Worm (Caenorhabditis elegans) whole organism, midembryonic: Measurements from ENCODE around the gene F21C10.11.

ENCODE experiments used
- T22C8.4 ChIP-seq: fragments of 200-800 bp; sonication (Bioruptor generic); IDR thresholded peaks from 2 replicates; pipeline ENCODE4 v1.3.6; 2022; ENCODE audit warnings: missing genetic modification characterization, missing compliant biosample characterization
- cog-1 ChIP-seq: sonication (generic microtip); optimal IDR thresholded peaks from 2 replicates; lab custom pipeline; 2016; ENCODE audit warnings: missing genetic modification characterization, missing compliant biosample characterization
- flt-1 ChIP-seq: fragments of 200-800 bp; sonication (Bioruptor generic); IDR thresholded peaks from 2 replicates; pipeline ENCODE4 v1.3.6; 2022; ENCODE audit warnings: missing genetic modification characterization, missing compliant biosample characterization
- klf-2 ChIP-seq: fragments of 200-800 bp; sonication (Bioruptor generic); conservative IDR thresholded peaks from 2 replicates; pipeline ENCODE4 v1.3.6; 2022; ENCODE audit warnings: missing genetic modification reagents, missing genetic modification characterization, missing compliant biosample characterization
- med-1 ChIP-seq: sonication (generic microtip); optimal IDR thresholded peaks from 2 replicates; lab custom pipeline; 2017; ENCODE audit warnings: missing genetic modification characterization, mild to moderate bottlenecking, missing compliant biosample characterization, antibody characterized with exemption, missing genetic modification reagents; ENCODE audit not compliant: insufficient read depth
- ref-1 ChIP-seq: fragments of 200-800 bp; sonication (Bioruptor generic); conservative IDR thresholded peaks from 2 replicates; pipeline ENCODE4 v1.3.6; 2022; ENCODE audit warnings: missing genetic modification reagents, missing genetic modification characterization, missing compliant biosample characterization
- tab-1 ChIP-seq: fragments of 200-800 bp; sonication (Bioruptor generic); IDR thresholded peaks from 2 replicates; pipeline ENCODE4 v1.3.6; 2022; ENCODE audit warnings: missing genetic modification characterization, missing compliant biosample characterization
- ztf-23 ChIP-seq: fragments of 200-800 bp; sonication (Bioruptor generic); IDR thresholded peaks from 2 replicates; pipeline ENCODE4 v1.3.6; 2022; ENCODE audit warnings: missing genetic modification reagents, missing genetic modification characterization, missing compliant biosample characterization
- ztf-29 ChIP-seq: fragments of 200-800 bp; sonication (Bioruptor generic); IDR thresholded peaks from 2 replicates; pipeline ENCODE4 v1.3.6; 2022; ENCODE audit warnings: missing genetic modification reagents, missing genetic modification characterization, missing compliant biosample characterization

F21C10.11 gene

DNA sequence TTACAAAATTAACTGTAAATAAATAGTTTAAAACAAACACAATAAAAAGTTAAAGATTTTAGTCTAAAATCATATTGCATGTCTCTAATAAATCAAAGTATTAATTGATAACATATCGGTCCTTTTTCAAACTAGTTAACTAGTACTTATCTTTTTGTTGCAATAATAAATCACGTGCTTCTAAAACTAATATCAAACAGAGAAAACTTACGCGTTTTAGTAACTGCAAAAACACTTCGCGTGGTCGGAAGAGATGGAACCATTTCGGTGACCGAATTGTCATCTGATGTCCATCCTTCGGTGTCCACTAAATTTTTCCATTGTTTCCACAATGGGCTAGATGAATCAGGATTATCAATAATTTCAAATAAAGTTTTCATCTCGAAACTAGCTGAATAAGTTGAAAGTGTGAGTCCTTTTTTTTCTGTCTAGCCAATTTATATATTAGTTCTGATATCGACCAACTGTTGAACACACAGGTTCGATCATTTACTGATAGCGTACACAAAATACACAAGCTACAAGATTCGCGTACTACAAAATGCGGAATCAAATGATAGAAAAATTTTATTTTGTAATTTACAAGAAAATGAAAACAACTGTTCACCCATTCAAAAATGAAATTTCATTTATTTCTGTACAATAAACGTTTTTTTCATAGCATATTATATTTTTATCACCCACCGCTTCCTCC lies 24.9 kb upstream of the F21C10.11 start, which contains the start of gene F21C10.9:
Gene F21C10.9, minus strand, starts transcription at position 417 of the 694 bp plus-strand sequence.
- TF ChIP-seq cog-1 (tag; lab: Kevin White, UChicago) (no peak), T22C8.4 (GFP tag; lab: Robert Waterston, UW) (no peak), med-1 (GFP tag; lab: Kevin White, UChicago) (no peak), flt-1 (GFP tag; lab: Robert Waterston, UW) (no peak), tab-1 (GFP tag; lab: Robert Waterston, UW) (no peak), ztf-29 (GFP tag; lab: Robert Waterston, UW) (no peak), ztf-23 (GFP tag; lab: Robert Waterston, UW) (no peak), klf-2 (GFP tag; lab: Robert Waterston, UW) (no peak)

DNA sequence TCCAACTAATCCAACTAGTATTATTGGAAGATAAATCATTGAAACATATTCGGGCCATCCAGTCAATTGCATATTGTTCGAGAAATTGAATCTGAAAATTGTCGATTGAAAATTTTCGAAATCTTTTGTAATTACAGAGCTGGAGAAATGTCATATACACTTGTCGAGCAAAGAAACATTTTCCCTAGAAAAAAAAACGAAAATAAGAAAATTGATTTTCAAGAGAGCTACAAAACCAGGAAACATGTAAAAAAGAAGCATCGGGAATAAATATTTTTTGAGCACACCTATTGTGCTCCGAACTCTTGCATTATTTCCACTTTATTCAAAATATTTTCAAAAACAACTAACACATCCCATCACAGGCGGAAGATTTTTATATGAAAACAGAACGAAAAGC lies 22.2 kb upstream of the F21C10.11 start, which contains the start of gene frpr-6:
Gene frpr-6, minus strand, starts transcription at position 101 of the 400 bp plus-strand sequence.
- no peak for TF ChIP-seq klf-2 (GFP tag; lab: Robert Waterston, UW)
- no peak for TF ChIP-seq T22C8.4 (GFP tag; lab: Robert Waterston, UW)
- TF ChIP-seq flt-1 (GFP tag; lab: Robert Waterston, UW): no peak
- TF ChIP-seq ztf-29 (GFP tag; lab: Robert Waterston, UW): no peak
- TF ChIP-seq ref-1 (GFP tag; lab: Robert Waterston, UW): no peak
- TF ChIP-seq cog-1 (tag; lab: Kevin White, UChicago): no peak
- no peak for TF ChIP-seq tab-1 (GFP tag; lab: Robert Waterston, UW)
- TF ChIP-seq ztf-23 (GFP tag; lab: Robert Waterston, UW): no peak
- no peak for TF ChIP-seq med-1 (GFP tag; lab: Kevin White, UChicago)

DNA sequence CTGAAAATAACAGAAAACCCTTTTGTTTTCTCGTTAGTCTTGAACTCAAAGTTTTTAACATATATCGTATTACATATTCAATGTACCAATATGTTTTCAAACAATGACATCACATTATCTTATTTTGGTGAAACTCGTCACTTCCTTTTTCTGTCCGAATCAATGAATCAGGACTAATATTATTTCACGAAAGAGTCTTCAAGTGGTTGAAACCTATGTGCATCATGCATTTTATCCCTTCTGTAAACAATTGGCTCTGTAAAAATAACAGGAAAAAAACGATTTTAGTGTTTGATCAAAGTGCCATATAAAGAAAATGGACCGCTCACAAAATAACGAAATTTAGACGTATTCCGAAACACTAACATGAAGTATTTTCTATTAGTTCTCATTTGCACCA lies 15.1 kb upstream of the F21C10.11 start, which contains the start of gene F21C10.18:
Gene F21C10.18, plus strand, starts transcription at position 301 of the 400 bp plus-strand sequence.
- TF ChIP-seq klf-2 (GFP tag; lab: Robert Waterston, UW) (no peak), ztf-29 (GFP tag; lab: Robert Waterston, UW) (no peak), med-1 (GFP tag; lab: Kevin White, UChicago) (no peak), T22C8.4 (GFP tag; lab: Robert Waterston, UW) (no peak), ztf-23 (GFP tag; lab: Robert Waterston, UW) (no peak), flt-1 (GFP tag; lab: Robert Waterston, UW) (no peak), ref-1 (GFP tag; lab: Robert Waterston, UW) (no peak), cog-1 (tag; lab: Kevin White, UChicago) (no peak)

DNA sequence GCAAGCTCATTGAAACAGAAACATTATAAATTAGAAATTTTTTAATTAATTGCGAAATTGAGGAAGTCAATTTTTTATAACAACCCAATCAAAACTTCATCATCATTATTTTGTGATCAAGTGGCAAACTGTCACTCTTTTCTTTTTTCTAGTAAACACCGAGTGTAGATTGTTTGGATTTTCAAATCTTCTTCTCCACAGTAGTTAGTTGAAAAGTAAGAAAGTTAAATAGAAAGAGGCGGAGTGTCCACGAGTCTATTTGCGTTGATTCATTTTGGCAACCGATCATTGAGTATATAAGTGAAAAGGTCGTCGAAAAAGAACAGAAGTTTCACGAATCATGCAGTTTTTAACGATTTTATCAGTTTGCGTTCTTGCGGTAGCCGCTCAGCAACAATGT lies 14.0 kb upstream of the F21C10.11 start, which contains the start of gene pqn-31:
Gene pqn-31, plus strand, starts transcription at position 301 of the 400 bp plus-strand sequence.
- TF ChIP-seq T22C8.4 (GFP tag; lab: Robert Waterston, UW): no peak
- no peak for TF ChIP-seq med-1 (GFP tag; lab: Kevin White, UChicago)
- no peak for TF ChIP-seq klf-2 (GFP tag; lab: Robert Waterston, UW)
- no peak for TF ChIP-seq flt-1 (GFP tag; lab: Robert Waterston, UW)
- TF ChIP-seq tab-1 (GFP tag; lab: Robert Waterston, UW): no peak
- TF ChIP-seq ztf-23 (GFP tag; lab: Robert Waterston, UW): no peak

DNA sequence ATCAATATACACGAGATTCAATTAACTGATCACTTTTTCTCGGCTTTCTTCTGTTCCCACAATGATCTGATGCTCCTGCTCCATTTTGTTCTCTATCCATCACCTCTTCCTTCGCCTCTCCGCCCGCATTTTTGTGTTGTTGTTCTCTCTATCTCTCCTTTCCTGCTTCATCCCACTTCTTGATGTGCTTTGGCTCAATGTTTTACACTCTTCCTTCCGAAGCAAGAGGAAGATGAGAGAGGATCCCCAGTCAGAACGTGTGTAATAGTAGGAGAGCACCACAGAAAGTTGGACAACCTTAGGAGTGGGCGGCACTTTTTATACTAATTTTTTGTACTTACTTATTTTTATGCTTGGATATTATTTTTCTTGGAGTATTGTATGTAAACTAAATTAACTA lies 11.3 kb upstream of the F21C10.11 start:
- TF ChIP-seq tab-1 (GFP tag; lab: Robert Waterston, UW): no peak
- TF ChIP-seq flt-1 (GFP tag; lab: Robert Waterston, UW): no peak
- TF ChIP-seq T22C8.4 (GFP tag; lab: Robert Waterston, UW): no peak
- TF ChIP-seq ztf-23 (GFP tag; lab: Robert Waterston, UW): no peak
- no peak for TF ChIP-seq cog-1 (tag; lab: Kevin White, UChicago)

DNA sequence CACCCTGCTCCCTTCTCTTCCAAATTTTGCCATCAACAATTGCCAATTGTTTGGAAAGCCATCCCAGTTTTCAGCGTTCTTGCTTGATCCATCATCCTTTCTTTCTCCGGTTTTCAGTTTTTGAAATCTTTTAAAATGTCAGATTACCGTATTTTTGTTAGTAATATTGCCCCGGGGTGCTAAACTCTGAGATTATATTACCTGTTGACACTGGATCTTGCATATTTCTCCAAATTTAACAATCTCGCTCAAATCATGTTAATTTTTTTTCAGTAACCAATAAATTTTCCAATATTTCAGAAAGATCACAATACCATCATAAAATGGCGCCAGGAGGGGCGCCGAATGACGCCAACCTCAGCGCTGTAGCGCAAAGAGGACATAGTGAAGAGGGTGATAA lies 10.8 kb upstream of the F21C10.11 start, which contains the start of gene F21C10.7:
Gene F21C10.7, plus strand, starts transcription at position 301 of the 400 bp plus-strand sequence.
- no peak for TF ChIP-seq cog-1 (tag; lab: Kevin White, UChicago)
- no peak for TF ChIP-seq ref-1 (GFP tag; lab: Robert Waterston, UW)
- no peak for TF ChIP-seq ztf-29 (GFP tag; lab: Robert Waterston, UW)
- TF ChIP-seq tab-1 (GFP tag; lab: Robert Waterston, UW): no peak
- TF ChIP-seq klf-2 (GFP tag; lab: Robert Waterston, UW): no peak
- TF ChIP-seq T22C8.4 (GFP tag; lab: Robert Waterston, UW): no peak
- TF ChIP-seq med-1 (GFP tag; lab: Kevin White, UChicago): no peak
- no peak for TF ChIP-seq ztf-23 (GFP tag; lab: Robert Waterston, UW)

DNA sequence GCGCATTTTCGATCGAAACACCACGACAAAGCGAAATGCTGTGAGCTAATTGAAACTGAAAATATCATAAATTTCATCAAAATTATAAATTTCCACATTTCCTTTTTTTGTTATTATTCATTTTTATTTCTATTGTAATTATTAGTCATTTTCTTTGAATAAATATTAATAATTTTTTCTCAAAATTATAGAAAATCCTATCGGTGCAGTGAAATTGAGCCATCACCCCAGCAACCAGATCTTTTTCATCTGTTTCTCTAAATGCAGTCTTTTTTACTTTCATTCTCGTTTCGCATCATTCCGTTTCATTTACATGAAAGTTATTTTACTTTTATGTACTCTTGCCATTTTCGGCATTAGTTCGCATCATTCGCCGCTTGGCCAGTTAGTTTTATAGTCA lies 1.3 kb upstream of the F21C10.11 start, which contains the start of gene F21C10.13:
Gene F21C10.13, plus strand, starts transcription at position 301 of the 400 bp plus-strand sequence.
- TF ChIP-seq klf-2 (GFP tag; lab: Robert Waterston, UW): no peak
- TF ChIP-seq ztf-29 (GFP tag; lab: Robert Waterston, UW): no peak
- no peak for TF ChIP-seq tab-1 (GFP tag; lab: Robert Waterston, UW)
- TF ChIP-seq ref-1 (GFP tag; lab: Robert Waterston, UW): no peak
- TF ChIP-seq ztf-23 (GFP tag; lab: Robert Waterston, UW): no peak
- TF ChIP-seq cog-1 (tag; lab: Kevin White, UChicago): no peak
- no peak for TF ChIP-seq T22C8.4 (GFP tag; lab: Robert Waterston, UW)
- no peak for TF ChIP-seq flt-1 (GFP tag; lab: Robert Waterston, UW)
- no peak for TF ChIP-seq med-1 (GFP tag; lab: Kevin White, UChicago)

DNA sequence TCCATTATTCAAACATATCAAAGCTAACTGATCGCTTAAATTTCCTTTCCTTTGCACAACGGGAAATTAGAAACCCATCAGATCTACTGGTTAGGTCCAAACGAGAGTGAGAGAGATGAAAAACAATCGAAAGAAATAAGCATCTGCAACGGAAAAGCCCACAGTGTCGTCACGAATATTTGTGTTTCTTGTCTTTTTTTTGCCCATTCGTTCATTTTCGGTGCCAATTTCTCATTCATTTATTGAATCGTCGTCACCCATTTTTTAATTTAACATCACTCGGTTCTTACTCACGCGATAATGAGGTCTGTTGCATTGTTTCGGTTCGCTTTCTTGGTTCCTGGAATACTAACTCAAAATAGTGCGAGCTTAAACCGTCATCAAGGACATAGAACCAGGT lies 894 bp downstream of the F21C10.11 start, which contains the start of gene F21C10.6:
Gene F21C10.6, plus strand, starts transcription at position 301 of the 400 bp plus-strand sequence.
- TF ChIP-seq flt-1 (GFP tag; lab: Robert Waterston, UW): no peak
- no peak for TF ChIP-seq klf-2 (GFP tag; lab: Robert Waterston, UW)
- no peak for TF ChIP-seq cog-1 (tag; lab: Kevin White, UChicago)
- no peak for TF ChIP-seq ref-1 (GFP tag; lab: Robert Waterston, UW)
- no peak for TF ChIP-seq tab-1 (GFP tag; lab: Robert Waterston, UW)
- TF ChIP-seq ztf-29 (GFP tag; lab: Robert Waterston, UW): no peak
- TF ChIP-seq T22C8.4 (GFP tag; lab: Robert Waterston, UW): no peak
- no peak for TF ChIP-seq ztf-23 (GFP tag; lab: Robert Waterston, UW)
- no peak for TF ChIP-seq med-1 (GFP tag; lab: Kevin White, UChicago)
